Worm (Caenorhabditis elegans): ENCODE results near the gene F38B6.8.

The F38B6.8 gene

DNA sequence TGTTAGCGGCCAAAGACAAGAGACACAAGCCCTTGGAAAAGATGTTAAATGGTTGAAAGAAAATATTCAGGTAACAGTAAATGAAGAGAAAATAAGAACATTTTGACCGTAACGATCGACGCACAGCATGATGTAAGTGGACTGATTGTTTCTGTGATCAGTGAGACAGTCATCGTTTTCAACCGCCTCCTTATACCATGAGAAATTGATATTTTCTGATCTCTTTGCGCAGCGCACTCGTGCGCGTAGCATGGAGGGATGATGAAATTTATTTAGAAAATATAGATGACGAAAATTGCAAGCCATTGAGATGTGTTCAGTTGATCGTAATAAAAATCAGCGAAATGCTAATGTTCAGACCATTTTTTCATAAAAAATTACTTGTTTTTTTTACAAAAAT is 33.0 kb downstream of the F38B6.8 start:
- TF ChIP-seq zip-5 (tag; optimal IDR thresholded peaks at IDR 0.05): no peak
- TF ChIP-seq hlh-8 (tag; optimal IDR thresholded peaks at IDR 0.05): no peak
- no peak for TF ChIP-seq sox-4 (tag; optimal IDR thresholded peaks at IDR 0.05)
- no peak for TF ChIP-seq ref-2 (tag; optimal IDR thresholded peaks at IDR 0.05)
- TF ChIP-seq ceh-9 (tag; optimal IDR thresholded peaks at IDR 0.05): no peak
- no peak for TF ChIP-seq odd-2 (tag; optimal IDR thresholded peaks at IDR 0.05)
- TF ChIP-seq pat-9 (tag; optimal IDR thresholded peaks at IDR 0.05): no peak
- no peak for TF ChIP-seq gmeb-2 (tag; optimal IDR thresholded peaks at IDR 0.05)
- TF ChIP-seq fax-1 (tag; optimal IDR thresholded peaks at IDR 0.05): no peak
- TF ChIP-seq elt-4 (tag; optimal IDR thresholded peaks at IDR 0.05): no peak
- TF ChIP-seq elt-2 (tag; optimal IDR thresholded peaks at IDR 0.05): no peak
- TF ChIP-seq syd-9 (tag; optimal IDR thresholded peaks at IDR 0.05): no peak
- no peak for TF ChIP-seq ceh-19 (GFP tag; optimal IDR thresholded peaks at IDR 0.05)
- TF ChIP-seq ceh-30 (tag; optimal IDR thresholded peaks at IDR 0.05): no peak

DNA sequence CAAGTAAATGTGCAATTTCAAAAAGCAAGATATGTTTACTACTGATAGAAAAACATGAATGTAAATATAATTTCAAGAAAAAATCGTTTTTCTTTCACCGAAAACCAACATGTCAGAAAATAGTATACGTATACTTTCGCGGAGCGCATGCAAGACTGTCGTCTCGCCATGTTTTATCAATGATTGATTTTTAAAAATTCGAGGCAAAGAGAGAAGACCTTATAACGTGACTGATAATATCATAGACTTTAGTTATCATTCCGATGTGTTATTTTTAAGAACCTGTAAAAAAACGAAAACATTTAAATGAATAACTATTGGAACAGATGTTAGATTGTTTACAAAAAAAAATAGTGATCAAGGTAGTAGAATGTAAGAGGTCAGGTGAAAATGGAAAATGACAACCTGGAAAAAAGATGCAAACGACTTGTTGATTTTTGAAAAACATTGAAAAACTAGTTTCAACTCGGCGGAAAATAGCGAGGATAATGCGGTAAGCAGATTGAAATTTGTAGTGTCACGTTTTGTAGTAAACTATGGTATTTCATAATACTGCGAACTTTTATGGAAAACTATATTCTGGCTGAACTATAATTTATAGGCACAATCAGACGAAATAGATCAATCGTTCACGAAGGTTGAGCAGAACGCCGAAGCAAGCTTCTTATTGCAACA is 36.1 kb downstream of the F38B6.8 start:
- TF ChIP-seq ceh-14 (tag; optimal IDR thresholded peaks at IDR 0.05) (no peak), ceh-19 (GFP tag; optimal IDR thresholded peaks at IDR 0.05) (no peak)

DNA sequence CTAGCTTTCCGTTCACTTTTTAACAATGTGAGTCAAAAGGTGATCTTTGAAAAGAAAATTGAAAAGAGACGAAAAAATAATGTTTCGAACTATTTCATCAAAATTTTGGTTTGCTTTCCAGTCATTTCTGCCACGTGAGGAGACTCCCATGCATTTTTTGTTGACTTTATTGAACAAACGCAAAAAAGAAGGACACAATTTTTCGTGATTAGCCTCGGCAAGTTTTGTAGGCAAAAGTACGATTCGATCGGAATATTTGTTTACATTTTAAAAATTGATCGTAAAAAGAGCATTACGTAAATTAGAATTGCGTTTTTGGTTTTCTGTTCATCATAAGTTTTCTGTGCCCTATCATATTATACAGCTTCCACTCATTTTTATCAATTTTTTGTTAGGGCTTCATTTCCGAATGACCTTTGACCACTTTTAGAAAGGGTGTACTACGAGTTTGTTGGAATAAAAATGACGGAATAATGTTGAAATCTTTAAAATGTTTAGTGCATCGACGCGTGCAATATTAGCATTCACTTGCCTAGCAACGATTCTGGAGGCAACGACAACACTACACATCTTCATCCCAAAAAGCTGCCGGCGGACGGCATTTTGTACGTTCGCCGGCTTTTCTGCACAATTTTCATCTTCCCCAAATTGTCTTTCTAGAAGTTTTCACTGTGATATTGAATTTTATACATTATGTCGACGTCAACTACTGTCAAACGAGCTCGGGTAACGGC is 37.4 kb downstream of the F38B6.8 start, which contains the start of gene C56E10.3:
Gene C56E10.3, plus strand, starts transcription at position 684 of the 734 bp plus-strand sequence.
- TF ChIP-seq C08G9.2 (tag; optimal IDR thresholded peaks at IDR 0.05) (no peak), ceh-31 (tag; optimal IDR thresholded peaks at IDR 0.05) (no peak), elt-2 (tag; optimal IDR thresholded peaks at IDR 0.05) (no peak), F13H6.1 (tag; optimal IDR thresholded peaks at IDR 0.05) (no peak), K09A11.1 (tag; optimal IDR thresholded peaks at IDR 0.05; ENCODE audit: insufficient read depth) (no peak), unc-86 (tag; optimal IDR thresholded peaks at IDR 0.05) (no peak)

DNA sequence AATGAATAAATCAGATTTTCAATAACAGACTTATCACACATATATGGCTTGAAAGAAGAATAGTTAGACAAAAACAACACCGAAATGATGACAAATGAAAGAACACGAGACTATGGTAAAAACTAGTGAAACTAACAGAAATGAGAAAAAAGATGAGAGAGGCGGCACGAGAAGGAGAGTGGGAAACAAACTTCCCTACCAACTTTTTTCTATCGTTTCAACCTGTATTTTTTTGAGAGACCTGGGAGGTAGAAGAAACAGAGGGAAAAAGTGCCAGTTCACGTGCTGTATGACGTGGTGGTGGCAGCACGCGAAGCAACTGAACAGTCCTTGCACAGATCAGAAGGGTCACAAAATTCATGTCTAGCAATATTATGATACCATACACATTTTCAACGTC is 39.8 kb downstream of the F38B6.8 start:
- TF ChIP-seq pha-2 (tag; optimal IDR thresholded peaks at IDR 0.05) (no peak), syd-9 (tag; optimal IDR thresholded peaks at IDR 0.05) (no peak), ceh-45 (GFP tag; IDR thresholded peaks at IDR 0.05) (no peak), ets-4 (tag; optimal IDR thresholded peaks at IDR 0.05) (no peak), ceh-2 (tag; optimal IDR thresholded peaks at IDR 0.05) (no peak), ceh-24 (tag; optimal IDR thresholded peaks at IDR 0.05) (no peak), unc-3 (GFP tag; conservative IDR thresholded peaks at IDR 0.05) (no peak), unc-3 (tag; optimal IDR thresholded peaks at IDR 0.05) (no peak), C08G9.2 (tag; optimal IDR thresholded peaks at IDR 0.05) (no peak), fkh-6 (tag; optimal IDR thresholded peaks at IDR 0.05) (no peak), ttx-3 (tag; optimal IDR thresholded peaks at IDR 0.05) (no peak), lim-6 (tag; optimal IDR thresholded peaks at IDR 0.05) (no peak), pat-9 (tag; optimal IDR thresholded peaks at IDR 0.05) (no peak), mec-3 (tag; optimal IDR thresholded peaks at IDR 0.05; ENCODE audit: borderline replicate concordance) (no peak), tbx-2 (tag; optimal IDR thresholded peaks at IDR 0.05) (no peak), madf-2 (tag; optimal IDR thresholded peaks at IDR 0.05) (no peak), Y22D7AL.16 (tag; optimal IDR thresholded peaks at IDR 0.05) (no peak)

DNA sequence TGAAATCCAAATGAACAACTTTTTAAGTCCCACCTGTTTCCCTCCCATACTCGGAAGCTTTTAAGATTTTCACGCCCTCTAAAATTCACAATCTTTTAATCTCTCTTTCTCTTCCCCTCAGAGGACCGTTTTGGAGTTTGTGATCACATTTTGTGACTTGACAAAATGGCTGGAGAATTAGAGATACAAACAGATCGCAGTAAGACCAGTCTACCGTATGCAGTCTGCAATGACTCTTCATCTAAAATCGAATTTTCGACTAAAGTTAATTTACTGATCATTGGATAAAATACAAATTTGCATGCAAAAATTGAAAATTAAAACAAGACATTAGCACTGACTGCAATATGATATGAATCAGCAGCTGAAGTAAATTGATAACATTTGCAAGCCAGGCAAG is 41.1 kb downstream of the F38B6.8 start:
- no peak for TF ChIP-seq nhr-232 (tag; optimal IDR thresholded peaks at IDR 0.05)
- no peak for TF ChIP-seq fkh-10 (GFP tag; optimal IDR thresholded peaks at IDR 0.05)
- TF ChIP-seq ceh-22 (tag; optimal IDR thresholded peaks at IDR 0.05): no peak
- TF ChIP-seq elt-4 (tag; optimal IDR thresholded peaks at IDR 0.05): no peak
- TF ChIP-seq C38D4.7 (GFP tag; optimal IDR thresholded peaks at IDR 0.05): no peak
- no peak for TF ChIP-seq ztf-16 (tag; optimal IDR thresholded peaks at IDR 0.05)
- no peak for TF ChIP-seq ceh-34 (tag; optimal IDR thresholded peaks at IDR 0.05)
- no peak for TF ChIP-seq tbx-2 (tag; optimal IDR thresholded peaks at IDR 0.05)
- TF ChIP-seq npax-4 (tag; optimal IDR thresholded peaks at IDR 0.05): no peak
- TF ChIP-seq rnt-1 (tag; optimal IDR thresholded peaks at IDR 0.05): no peak
- TF ChIP-seq hlh-8 (tag; optimal IDR thresholded peaks at IDR 0.05): no peak
- no peak for TF ChIP-seq syd-9 (tag; optimal IDR thresholded peaks at IDR 0.05)
- TF ChIP-seq nhr-11 (tag; optimal IDR thresholded peaks at IDR 0.05): no peak
- TF ChIP-seq ttx-3 (tag; optimal IDR thresholded peaks at IDR 0.05): no peak
- TF ChIP-seq pag-3 (tag; optimal IDR thresholded peaks at IDR 0.05; ENCODE audit: borderline replicate concordance): no peak
- TF ChIP-seq lin-11 (tag; optimal IDR thresholded peaks at IDR 0.05): no peak

Data from whole organism, late embryonic.